Worm (Caenorhabditis elegans) whole organism, L2 larva: ENCODE measurements around the gene str-78.

Experiments used
- C34F6.9 ChIP-seq: fragments of 150-350 bp; optimal IDR thresholded peaks from 2 replicates; lab custom pipeline; 2014; ENCODE audit warnings: missing biosample characterization, missing genetic modification characterization
- R02D3.7 ChIP-seq: fragments of 150-350 bp; optimal IDR thresholded peaks from 2 replicates; lab custom pipeline; 2014; ENCODE audit warnings: missing biosample characterization, missing genetic modification characterization
- Y55F3AM.14 ChIP-seq: fragments of 200-800 bp; sonication (Bioruptor generic); optimal IDR thresholded peaks from 2 replicates; lab custom pipeline; 2018; ENCODE audit warnings: mild to moderate bottlenecking, missing genetic modification characterization, missing compliant biosample characterization
- ZK546.5 ChIP-seq: sonication (generic microtip); optimal IDR thresholded peaks from 2 replicates; lab custom pipeline; 2017; ENCODE audit warnings: missing biosample characterization, missing genetic modification characterization
- alr-1 ChIP-seq: fragments of 150-350 bp; optimal IDR thresholded peaks from 2 replicates; lab custom pipeline; 2014; ENCODE audit warnings: missing biosample characterization, missing genetic modification characterization
- aly-2 ChIP-seq: fragments of 150-350 bp; optimal IDR thresholded peaks from 2 replicates; lab custom pipeline; 2014; ENCODE audit warnings: missing biosample characterization, missing genetic modification characterization
- ama-1 ChIP-seq: fragments of 150-350 bp; optimal IDR thresholded peaks from 2 replicates; lab custom pipeline; 2018; ENCODE audit warnings: inconsistent platforms
- blmp-1 ChIP-seq: sonication (generic microtip); optimal IDR thresholded peaks from 2 replicates; lab custom pipeline; 2017; ENCODE audit warnings: missing genetic modification characterization, mild to moderate bottlenecking, missing compliant biosample characterization, antibody characterized with exemption, moderate library complexity; ENCODE audit not compliant: insufficient read depth
- ceh-16 ChIP-seq: fragments of 150-350 bp; optimal IDR thresholded peaks from 2 replicates; lab custom pipeline; 2014; ENCODE audit warnings: missing biosample characterization, missing genetic modification characterization
- ceh-82 ChIP-seq: fragments of 150-350 bp; optimal IDR thresholded peaks from 2 replicates; lab custom pipeline; 2014; ENCODE audit warnings: missing biosample characterization, missing genetic modification characterization
- crh-2 ChIP-seq: sonication (generic microtip); optimal IDR thresholded peaks from 2 replicates; lab custom pipeline; 2017; ENCODE audit warnings: missing biosample characterization, missing genetic modification characterization
- egl-27 ChIP-seq: sonication (generic microtip); optimal IDR thresholded peaks from 3 replicates; lab custom pipeline; 2017; ENCODE audit warnings: missing biosample characterization, missing genetic modification reagents, missing genetic modification characterization
- elt-1 ChIP-seq: fragments of 150-350 bp; optimal IDR thresholded peaks from 2 replicates; lab custom pipeline; 2014; ENCODE audit warnings: missing biosample characterization, missing genetic modification characterization
- elt-3 ChIP-seq: sonication (generic microtip); optimal IDR thresholded peaks from 2 replicates; lab custom pipeline; 2017; ENCODE audit warnings: missing biosample characterization, missing genetic modification characterization
- fos-1 ChIP-seq: fragments of 150-350 bp; optimal IDR thresholded peaks from 2 replicates; lab custom pipeline; 2014; ENCODE audit warnings: missing biosample characterization, missing genetic modification characterization
- gmeb-1 ChIP-seq: fragments of 150-350 bp; optimal IDR thresholded peaks from 2 replicates; lab custom pipeline; 2014; ENCODE audit warnings: missing biosample characterization, missing genetic modification characterization
- lin-11 ChIP-seq: fragments of 150-350 bp; sonication (generic microtip); optimal IDR thresholded peaks from 2 replicates; lab custom pipeline; 2014; ENCODE audit warnings: missing biosample characterization, missing genetic modification characterization, inconsistent platforms, mixed read lengths
- lin-13 ChIP-seq: fragments of 150-350 bp; optimal IDR thresholded peaks from 2 replicates; lab custom pipeline; 2014; ENCODE audit warnings: missing biosample characterization, missing genetic modification reagents, missing genetic modification characterization
- lsy-2 ChIP-seq, 2 experiments: fragments of 150-350 bp in 1 of 2; sonication (generic microtip) in 1 of 2; optimal IDR thresholded peaks; 2 replicates each; lab custom pipeline; 2014 to 2017; ENCODE audit warnings: missing biosample characterization in 2 of 2, missing genetic modification characterization in 2 of 2
- mab-5 ChIP-seq: fragments of 150-350 bp; optimal IDR thresholded peaks from 2 replicates; lab custom pipeline; 2014; ENCODE audit warnings: missing biosample characterization, missing genetic modification characterization
- mdl-1 ChIP-seq, 2 experiments: fragments of 150-350 bp in 1 of 2; sonication (generic microtip) in 1 of 2; optimal IDR thresholded peaks; 2 replicates each; lab custom pipeline; 2017; ENCODE audit warnings: missing biosample characterization in 2 of 2, missing genetic modification characterization in 2 of 2
- nhr-12 ChIP-seq: fragments of 150-350 bp; optimal IDR thresholded peaks from 2 replicates; lab custom pipeline; 2014; ENCODE audit warnings: missing biosample characterization, missing genetic modification characterization
- nhr-129 ChIP-seq: fragments of 150-350 bp; optimal IDR thresholded peaks from 2 replicates; lab custom pipeline; 2014; ENCODE audit warnings: missing biosample characterization, missing genetic modification characterization
- nhr-23 ChIP-seq: fragments of 150-350 bp; optimal IDR thresholded peaks from 2 replicates; lab custom pipeline; 2014; ENCODE audit warnings: missing biosample characterization, missing genetic modification reagents, missing genetic modification characterization
- nhr-237 ChIP-seq: fragments of 150-350 bp; optimal IDR thresholded peaks from 2 replicates; lab custom pipeline; 2014; ENCODE audit warnings: missing biosample characterization, missing genetic modification characterization
- nhr-25 ChIP-seq: fragments of 150-350 bp; sonication (generic microtip); optimal IDR thresholded peaks from 3 replicates; lab custom pipeline; 2014; ENCODE audit warnings: missing biosample characterization, missing genetic modification characterization
- nhr-6 ChIP-seq: fragments of 150-350 bp; optimal IDR thresholded peaks from 2 replicates; lab custom pipeline; 2014; ENCODE audit warnings: missing biosample characterization, missing genetic modification characterization
- nhr-77 ChIP-seq: fragments of 150-350 bp; optimal IDR thresholded peaks from 2 replicates; lab custom pipeline; 2014; ENCODE audit warnings: missing biosample characterization, missing genetic modification characterization
- peb-1 ChIP-seq: fragments of 150-350 bp; optimal IDR thresholded peaks from 2 replicates; lab custom pipeline; 2014; ENCODE audit warnings: missing biosample characterization, missing genetic modification characterization
- skn-1 ChIP-seq: sonication (generic microtip); optimal IDR thresholded peaks from 2 replicates; lab custom pipeline; 2017; ENCODE audit warnings: missing biosample characterization, missing genetic modification characterization
- sma-3 ChIP-seq: sonication (generic microtip); optimal IDR thresholded peaks from 2 replicates; lab custom pipeline; 2016; ENCODE audit warnings: missing genetic modification reagents, missing genetic modification characterization, missing compliant biosample characterization
- sma-9 ChIP-seq, 2 experiments: fragments of 150-350 bp in 1 of 2; sonication (generic microtip) in 1 of 2; optimal IDR thresholded peaks; 2 replicates each; lab custom pipeline; 2014 to 2016; ENCODE audit warnings: missing genetic modification characterization in 2 of 2, mild to moderate bottlenecking in 1 of 2, missing biosample characterization in 1 of 2, missing compliant biosample characterization in 1 of 2, missing genetic modification reagents in 1 of 2, moderate library complexity in 1 of 2
- snpc-4 ChIP-seq: fragments of 150-350 bp; optimal IDR thresholded peaks from 2 replicates; lab custom pipeline; 2014; ENCODE audit warnings: missing biosample characterization, missing genetic modification characterization
- unc-39 ChIP-seq: fragments of 150-350 bp; optimal IDR thresholded peaks from 2 replicates; lab custom pipeline; 2014; ENCODE audit warnings: missing biosample characterization, missing genetic modification characterization
- unc-62 ChIP-seq: fragments of 150-350 bp; optimal IDR thresholded peaks from 2 replicates; lab custom pipeline; 2014; ENCODE audit warnings: missing biosample characterization, missing genetic modification reagents, missing genetic modification characterization
- zag-1 ChIP-seq: fragments of 150-350 bp; optimal IDR thresholded peaks from 2 replicates; lab custom pipeline; 2014; ENCODE audit warnings: missing biosample characterization, missing genetic modification characterization
- ztf-1 ChIP-seq: fragments of 200-800 bp; sonication (Bioruptor generic); conservative IDR thresholded peaks from 2 replicates; pipeline ENCODE4 v1.3.6; 2022; ENCODE audit warnings: missing genetic modification characterization, missing compliant biosample characterization
- ztf-11 ChIP-seq: sonication (generic microtip); optimal IDR thresholded peaks from 2 replicates; lab custom pipeline; 2017; ENCODE audit warnings: missing biosample characterization, missing genetic modification characterization
- ztf-4 ChIP-seq: fragments of 150-350 bp; optimal IDR thresholded peaks from 2 replicates; lab custom pipeline; 2014; ENCODE audit warnings: missing biosample characterization, missing genetic modification characterization

str-78 gene

ce11 chrIV:15147104-15147503, at the start of gene str-78:
Gene str-78 (minus strand): TSS chrIV:15147204.
- TF ChIP-seq peb-1 (tag; lab: Kevin White, UChicago) (no peak), lin-13 (GFP tag; lab: Kevin White, UChicago) (no peak), sma-3 (GFP tag; lab: Kevin White, UChicago) (no peak), ztf-4 (no peak), zag-1 (tag; lab: Kevin White, UChicago) (no peak), nhr-6 (tag; lab: Kevin White, UChicago) (no peak), elt-3 (no peak), fos-1 (tag; lab: Kevin White, UChicago) (no peak), ztf-1 (GFP tag; lab: Robert Waterston, UW) (no peak), Y55F3AM.14 (GFP tag; lab: Kevin White, UChicago) (no peak), blmp-1 (tag; lab: Kevin White, UChicago) (no peak), ZK546.5 (no peak), gmeb-1 (no peak), R02D3.7 (tag; lab: Kevin White, UChicago) (no peak), egl-27 (no peak), unc-39 (tag; lab: Kevin White, UChicago) (no peak)

ce11 chrIV:15187517-15188181, 40.6 kb upstream of the str-78 start:
- TF ChIP-seq alr-1 (tag; lab: Kevin White, UChicago) (no peak), nhr-12 (tag; lab: Kevin White, UChicago) (no peak), elt-1 (tag; lab: Kevin White, UChicago) (no peak), unc-62 (GFP tag; lab: Kevin White, UChicago) (no peak), zag-1 (tag; lab: Kevin White, UChicago) (no peak), nhr-129 (tag; lab: Kevin White, UChicago) (no peak), nhr-237 (tag; lab: Kevin White, UChicago) (no peak), lin-11 (tag; lab: Kevin White, UChicago) (no peak), sma-3 (GFP tag; lab: Kevin White, UChicago) (no peak), sma-9 (GFP tag; optimal IDR thresholded peaks at IDR 0.05; lab: Kevin White, UChicago) (no peak), sma-9 (tag; optimal IDR thresholded peaks at IDR 0.05; lab: Kevin White, UChicago) (no peak), mab-5 (tag; lab: Kevin White, UChicago) (no peak), ceh-16 (no peak), snpc-4 (tag; lab: Kevin White, UChicago) (no peak), blmp-1 (tag; lab: Kevin White, UChicago) (no peak), aly-2 (tag; lab: Kevin White, UChicago) (no peak), mdl-1 (tag; optimal IDR thresholded peaks at IDR 0.05; lab: Kevin White, UChicago) (no peak), C34F6.9 (tag; lab: Kevin White, UChicago) (no peak), lin-13 (GFP tag; lab: Kevin White, UChicago) (no peak)

- TF ChIP-seq ceh-82 (tag; lab: Kevin White, UChicago) = no peak
- TF ChIP-seq nhr-237 (tag; lab: Kevin White, UChicago) = no peak
- no peak for TF ChIP-seq nhr-77 (tag; lab: Kevin White, UChicago)
- no peak for TF ChIP-seq ama-1 (lab: Kevin White, UChicago)
- no peak for TF ChIP-seq crh-2 (tag; lab: Kevin White, UChicago)
These were observed 32.6 kb upstream of the str-78 start, which contains the start of gene srd-23 for ce11 chrIV:15179615-15180014. Gene srd-23 (plus strand): TSS chrIV:15179915.

- TF ChIP-seq nhr-25 (tag; lab: Kevin White, UChicago) = no peak
- no peak for TF ChIP-seq R02D3.7 (tag; lab: Kevin White, UChicago)
- no peak for TF ChIP-seq sma-9 (GFP tag; optimal IDR thresholded peaks at IDR 0.05; lab: Kevin White, UChicago)
- no peak for TF ChIP-seq sma-9 (tag; optimal IDR thresholded peaks at IDR 0.05; lab: Kevin White, UChicago)
- no peak for TF ChIP-seq lsy-2 (tag; optimal IDR thresholded peaks at IDR 0.05; lab: Kevin White, UChicago)
- TF ChIP-seq peb-1 (tag; lab: Kevin White, UChicago) = no peak
- TF ChIP-seq snpc-4 (tag; lab: Kevin White, UChicago) = no peak
- TF ChIP-seq aly-2 (tag; lab: Kevin White, UChicago) = no peak
- TF ChIP-seq unc-62 (GFP tag; lab: Kevin White, UChicago) = no peak
- no peak for TF ChIP-seq elt-3
- no peak for TF ChIP-seq ZK546.5
- no peak for TF ChIP-seq Y55F3AM.14 (GFP tag; lab: Kevin White, UChicago)
- no peak for TF ChIP-seq alr-1 (tag; lab: Kevin White, UChicago)
- TF ChIP-seq ztf-11 = no peak
- no peak for TF ChIP-seq skn-1 (tag; lab: Kevin White, UChicago)
- no peak for TF ChIP-seq nhr-237 (tag; lab: Kevin White, UChicago)
- TF ChIP-seq nhr-23 (tag; lab: Kevin White, UChicago) = no peak
- no peak for TF ChIP-seq lin-11 (tag; lab: Kevin White, UChicago)
These were observed 28.6 kb upstream of the str-78 start, which contains the start of gene Y40H7A.4 for ce11 chrIV:15175487-15176128. Gene Y40H7A.4 (minus strand): TSS chrIV:15175537.
